Fruit fly (Drosophila melanogaster): ENCODE data around the gene Rca1.

DNA sequence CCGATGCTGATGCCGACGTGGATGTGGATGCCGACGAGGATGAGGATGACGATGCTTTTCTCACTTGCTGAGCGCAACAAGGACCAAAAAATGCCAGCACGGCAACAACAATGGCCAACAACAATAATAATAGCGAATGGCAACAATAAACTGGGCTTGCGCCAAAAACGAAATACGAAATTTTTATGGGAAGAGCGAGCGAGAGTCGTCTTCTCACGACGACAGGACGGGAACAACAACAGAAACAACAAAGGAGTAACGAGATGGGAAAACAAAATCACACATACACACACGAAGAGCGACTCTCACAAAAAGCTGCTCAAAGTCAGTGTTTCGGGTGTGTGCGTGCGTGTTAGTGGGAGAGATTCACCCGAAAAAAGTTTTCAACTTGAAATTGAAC lies 21.9 kb downstream of the Rca1 start:
- TF ChIP-seq N (GFP tag; optimal IDR thresholded peaks at IDR 0.05) (no peak), ey (GFP tag; optimal IDR thresholded peaks at IDR 0.05) (no peak), fru (GFP tag; optimal IDR thresholded peaks at IDR 0.05) (no peak), h (GFP tag; optimal IDR thresholded peaks at IDR 0.05) (no peak), Mio (GFP tag; optimal IDR thresholded peaks at IDR 0.05) (no peak), lola (GFP tag; optimal IDR thresholded peaks at IDR 0.05) (no peak)

All from whole organism, wandering third instar larva.